Worm (Caenorhabditis elegans) whole organism, midembryonic: ENCODE data around the gene F42G2.7.

Experiments
- cog-1 ChIP-seq: sonication (generic microtip); optimal IDR thresholded peaks from 2 replicates; lab custom pipeline; 2016; ENCODE audit warnings: missing genetic modification characterization, missing compliant biosample characterization
- flt-1 ChIP-seq: fragments of 200-800 bp; sonication (Bioruptor generic); IDR thresholded peaks from 2 replicates; pipeline ENCODE4 v1.3.6; 2022; ENCODE audit warnings: missing genetic modification characterization, missing compliant biosample characterization
- klf-2 ChIP-seq: fragments of 200-800 bp; sonication (Bioruptor generic); conservative IDR thresholded peaks from 2 replicates; pipeline ENCODE4 v1.3.6; 2022; ENCODE audit warnings: missing genetic modification reagents, missing genetic modification characterization, missing compliant biosample characterization
- med-1 ChIP-seq: sonication (generic microtip); optimal IDR thresholded peaks from 2 replicates; lab custom pipeline; 2017; ENCODE audit warnings: missing genetic modification characterization, mild to moderate bottlenecking, missing compliant biosample characterization, antibody characterized with exemption, missing genetic modification reagents; ENCODE audit not compliant: insufficient read depth
- ztf-23 ChIP-seq: fragments of 200-800 bp; sonication (Bioruptor generic); IDR thresholded peaks from 2 replicates; pipeline ENCODE4 v1.3.6; 2022; ENCODE audit warnings: missing genetic modification reagents, missing genetic modification characterization, missing compliant biosample characterization
- ztf-29 ChIP-seq: fragments of 200-800 bp; sonication (Bioruptor generic); IDR thresholded peaks from 2 replicates; pipeline ENCODE4 v1.3.6; 2022; ENCODE audit warnings: missing genetic modification reagents, missing genetic modification characterization, missing compliant biosample characterization

- TF ChIP-seq ztf-29 = no peak
- TF ChIP-seq klf-2 (GFP tag; lab: Robert Waterston, UW) = no peak
- TF ChIP-seq ztf-23 (GFP tag; lab: Robert Waterston, UW) = no peak
- TF ChIP-seq med-1 (GFP tag; lab: Kevin White, UChicago) = no peak
- TF ChIP-seq cog-1 (tag; lab: Kevin White, UChicago) = no peak
- no peak for TF ChIP-seq flt-1
Measured at ce11 chrII:2454822-2455221, 36.9 kb downstream of the F42G2.7 start.
